Worm (Caenorhabditis elegans): ENCODE results near the gene Y110A2AL.6.

ce11 chrII:2830144-2830543, 11.3 kb downstream of the Y110A2AL.6 start:
- TF ChIP-seq ZK546.5 (tag; optimal IDR thresholded peaks at IDR 0.05) (no peak), nhr-102 (tag; optimal IDR thresholded peaks at IDR 0.05) (no peak), egl-27 (tag; optimal IDR thresholded peaks at IDR 0.05) (no peak), skn-1 (tag; optimal IDR thresholded peaks at IDR 0.05) (no peak), pqm-1 (tag; optimal IDR thresholded peaks at IDR 0.05) (no peak), ama-1 (optimal IDR thresholded peaks at IDR 0.05) (no peak), ceh-82 (tag; optimal IDR thresholded peaks at IDR 0.05) (no peak), fkh-10 (GFP tag; optimal IDR thresholded peaks at IDR 0.05) (no peak), unc-62 (GFP tag; optimal IDR thresholded peaks at IDR 0.05 in 1 of 2) (no peak), unc-62 (tag; optimal IDR thresholded peaks at IDR 0.05) (no peak), lin-29 (GFP tag; IDR thresholded peaks at IDR 0.05) (no peak)
